Worm (Caenorhabditis elegans) whole organism, L4 larva: ENCODE measurements around the gene hyl-1.
A peak's percentile ranks its signal among the peaks of the same experiment; 100 is the strongest.

Source experiments
- D1046.2 ChIP-seq: fragments of 200-800 bp; sonication (Bioruptor generic); IDR thresholded peaks from 2 replicates; pipeline ENCODE4 v1.3.6; 2022; ENCODE audit warnings: missing genetic modification characterization, missing compliant biosample characterization
- F26F4.8 ChIP-seq: fragments of 200-800 bp; sonication (Bioruptor generic); conservative IDR thresholded peaks from 2 replicates; pipeline ENCODE4 v1.3.6; 2022; ENCODE audit warnings: missing genetic modification characterization, missing compliant biosample characterization
- F49E8.2 ChIP-seq: sonication (generic microtip); optimal IDR thresholded peaks from 2 replicates; lab custom pipeline; 2016; ENCODE audit warnings: missing compliant biosample characterization, mild to moderate bottlenecking, missing genetic modification characterization, borderline replicate concordance
- R02D3.7 ChIP-seq: fragments of 150-350 bp; sonication (generic microtip); optimal IDR thresholded peaks from 3 replicates; lab custom pipeline; 2014; ENCODE audit warnings: missing biosample characterization, missing genetic modification characterization
- Y105C5A.15 ChIP-seq: fragments of 200-800 bp; sonication (Bioruptor generic); IDR thresholded peaks from 2 replicates; pipeline ENCODE4 v1.3.6; 2022; ENCODE audit warnings: missing genetic modification characterization, missing compliant biosample characterization
- Y5F2A.4 ChIP-seq: fragments of 200-800 bp; sonication (Bioruptor generic); optimal IDR thresholded peaks from 2 replicates; lab custom pipeline; 2018; ENCODE audit warnings: mild to moderate bottlenecking, missing genetic modification characterization, missing compliant biosample characterization
- aly-2 ChIP-seq: sonication (generic microtip); optimal IDR thresholded peaks from 2 replicates; lab custom pipeline; 2018; ENCODE audit warnings: missing biosample characterization, missing genetic modification characterization
- ceh-20 ChIP-seq: fragments of 200-800 bp; sonication (Bioruptor generic); IDR thresholded peaks from 2 replicates; pipeline ENCODE4 v1.3.6; 2022; ENCODE audit warnings: missing genetic modification reagents, missing genetic modification characterization, missing compliant biosample characterization
- ceh-28 ChIP-seq: fragments of 150-350 bp; optimal IDR thresholded peaks from 2 replicates; lab custom pipeline; 2014; ENCODE audit warnings: missing biosample characterization, missing genetic modification reagents, missing genetic modification characterization
- ceh-32 ChIP-seq: sonication (generic microtip); optimal IDR thresholded peaks from 2 replicates; lab custom pipeline; 2016; ENCODE audit warnings: mild to moderate bottlenecking, missing genetic modification characterization, missing compliant biosample characterization; ENCODE audit not compliant: poor library complexity
- ceh-44 ChIP-seq: fragments of 200-800 bp; sonication (Bioruptor generic); IDR thresholded peaks from 2 replicates; pipeline ENCODE4 v1.3.6; 2022; ENCODE audit warnings: missing genetic modification reagents, missing genetic modification characterization, missing compliant biosample characterization
- ceh-82 ChIP-seq: sonication (generic microtip); optimal IDR thresholded peaks from 2 replicates; lab custom pipeline; 2017; ENCODE audit warnings: missing biosample characterization, missing genetic modification characterization
- ces-1 ChIP-seq: fragments of 150-350 bp; sonication (generic microtip); optimal IDR thresholded peaks from 4 replicates; lab custom pipeline; 2014; ENCODE audit warnings: missing biosample characterization, missing genetic modification reagents, missing genetic modification characterization
- cey-2 ChIP-seq: sonication (generic microtip); optimal IDR thresholded peaks from 3 replicates; lab custom pipeline; 2017; ENCODE audit warnings: missing genetic modification characterization, mild to moderate bottlenecking, missing compliant biosample characterization, antibody characterized with exemption, borderline replicate concordance; ENCODE audit not compliant: insufficient read depth
- daf-16 ChIP-seq, 3 experiments: sonication (generic microtip); optimal IDR thresholded peaks; 2 replicates each; lab custom pipeline; 2016 to 2017; ENCODE audit warnings: missing genetic modification characterization in 3 of 3, missing genetic modification reagents in 3 of 3, mild to moderate bottlenecking in 2 of 3, missing compliant biosample characterization in 2 of 3, missing biosample characterization in 1 of 3, moderate library complexity in 1 of 3
- daf-19 ChIP-seq: fragments of 200-800 bp; sonication (Bioruptor generic); conservative IDR thresholded peaks from 2 replicates; pipeline ENCODE4 v1.3.6; 2022; ENCODE audit warnings: missing genetic modification characterization, missing compliant biosample characterization
- dmd-9 ChIP-seq: fragments of 200-800 bp; sonication (Bioruptor generic); IDR thresholded peaks from 2 replicates; pipeline ENCODE4 v1.3.6; 2022; ENCODE audit warnings: missing genetic modification reagents, missing genetic modification characterization, missing compliant biosample characterization
- duxl-1 ChIP-seq: sonication (generic microtip); optimal IDR thresholded peaks from 2 replicates; lab custom pipeline; 2016; ENCODE audit warnings: mild to moderate bottlenecking, missing genetic modification characterization, moderate library complexity, missing compliant biosample characterization; ENCODE audit not compliant: poor library complexity
- dve-1 ChIP-seq: sonication (generic microtip); optimal IDR thresholded peaks from 2 replicates; lab custom pipeline; 2017; ENCODE audit warnings: antibody characterized with exemption, mild to moderate bottlenecking, missing genetic modification characterization, missing compliant biosample characterization; ENCODE audit not compliant: insufficient read depth
- egl-27 ChIP-seq: sonication (generic microtip); optimal IDR thresholded peaks from 3 replicates; lab custom pipeline; 2017; ENCODE audit warnings: missing biosample characterization, missing genetic modification reagents, missing genetic modification characterization
- egl-43 ChIP-seq: fragments of 200-800 bp; sonication (Bioruptor generic); IDR thresholded peaks from 2 replicates; pipeline ENCODE4 v1.3.6; 2022; ENCODE audit warnings: missing genetic modification reagents, missing genetic modification characterization, missing compliant biosample characterization
- hif-1 ChIP-seq, 2 experiments: sonication (generic microtip); optimal IDR thresholded peaks; 2 replicates each; lab custom pipeline; 2016 to 2017; ENCODE audit warnings: missing compliant biosample characterization in 2 of 2, missing genetic modification characterization in 2 of 2, missing genetic modification reagents in 2 of 2, missing genotype in 2 of 2, mild to moderate bottlenecking in 1 of 2
- hlh-11 ChIP-seq: fragments of 200-800 bp; sonication (Bioruptor generic); optimal IDR thresholded peaks from 2 replicates; lab custom pipeline; 2018; ENCODE audit warnings: mild to moderate bottlenecking, missing genetic modification characterization, missing compliant biosample characterization
- hlh-30 ChIP-seq: sonication (generic microtip); optimal IDR thresholded peaks from 2 replicates; lab custom pipeline; 2017; ENCODE audit warnings: antibody characterized with exemption, mild to moderate bottlenecking, missing genetic modification characterization, missing compliant biosample characterization; ENCODE audit not compliant: insufficient read depth
- hmg-1.1 ChIP-seq: fragments of 200-800 bp; sonication (Bioruptor generic); IDR thresholded peaks from 2 replicates; pipeline ENCODE4 v1.3.6; 2022; ENCODE audit warnings: missing genetic modification reagents, missing genetic modification characterization, missing compliant biosample characterization
- lim-7 ChIP-seq: fragments of 200-800 bp; sonication (Bioruptor generic); IDR thresholded peaks from 2 replicates; pipeline ENCODE4 v1.3.6; 2022; ENCODE audit warnings: missing genetic modification characterization, missing compliant biosample characterization
- lin-1 ChIP-seq: fragments of 200-800 bp; sonication (Bioruptor generic); IDR thresholded peaks from 2 replicates; pipeline ENCODE4 v1.3.6; 2022; ENCODE audit warnings: missing genetic modification reagents, missing genetic modification characterization, missing compliant biosample characterization
- lin-13 ChIP-seq: fragments of 150-350 bp; optimal IDR thresholded peaks from 2 replicates; lab custom pipeline; 2014; ENCODE audit warnings: missing biosample characterization, missing genetic modification reagents, missing genetic modification characterization
- lin-15B ChIP-seq: fragments of 150-350 bp; sonication (generic microtip); optimal IDR thresholded peaks from 3 replicates; lab custom pipeline; 2014; ENCODE audit warnings: missing biosample characterization, missing genetic modification characterization
- lin-29 ChIP-seq: fragments of 200-800 bp; sonication (Bioruptor generic); IDR thresholded peaks from 2 replicates; pipeline ENCODE4 v1.3.6; 2022; ENCODE audit warnings: missing genetic modification reagents, missing genetic modification characterization, missing compliant biosample characterization
- lir-3 ChIP-seq: sonication (generic microtip); optimal IDR thresholded peaks from 2 replicates; lab custom pipeline; 2016; ENCODE audit warnings: mild to moderate bottlenecking, missing genetic modification characterization, missing compliant biosample characterization
- mdt-29 ChIP-seq: fragments of 200-800 bp; sonication (Bioruptor generic); IDR thresholded peaks from 2 replicates; pipeline ENCODE4 v1.3.6; 2022; ENCODE audit warnings: missing genetic modification reagents, missing genetic modification characterization, missing compliant biosample characterization
- mep-1 ChIP-seq: fragments of 150-350 bp; sonication (generic microtip); optimal IDR thresholded peaks from 3 replicates; lab custom pipeline; 2014; ENCODE audit warnings: missing biosample characterization, missing genetic modification characterization
- nhr-10 ChIP-seq: fragments of 150-350 bp; optimal IDR thresholded peaks from 2 replicates; lab custom pipeline; 2014; ENCODE audit warnings: missing biosample characterization, missing genetic modification characterization
- nhr-25 ChIP-seq: sonication (generic microtip); optimal IDR thresholded peaks from 2 replicates; lab custom pipeline; 2017; ENCODE audit warnings: missing genetic modification characterization, mild to moderate bottlenecking, missing compliant biosample characterization, antibody characterized with exemption, moderate library complexity, borderline replicate concordance; ENCODE audit not compliant: insufficient read depth
- nhr-28 ChIP-seq: fragments of 150-350 bp; optimal IDR thresholded peaks from 2 replicates; lab custom pipeline; 2014; ENCODE audit warnings: missing biosample characterization, missing genetic modification characterization
- nhr-6 ChIP-seq: fragments of 150-350 bp; optimal IDR thresholded peaks from 2 replicates; lab custom pipeline; 2014; ENCODE audit warnings: missing biosample characterization, missing genetic modification characterization
- pqm-1 ChIP-seq: sonication (generic microtip); optimal IDR thresholded peaks from 2 replicates; lab custom pipeline; 2017; ENCODE audit warnings: missing biosample characterization, missing genetic modification characterization
- saeg-2 ChIP-seq: fragments of 200-800 bp; sonication (Bioruptor generic); IDR thresholded peaks from 2 replicates; pipeline ENCODE4 v1.3.6; 2022; ENCODE audit warnings: missing genetic modification reagents, missing genetic modification characterization, missing compliant biosample characterization
- set-16 ChIP-seq: fragments of 200-800 bp; sonication (Bioruptor generic); IDR thresholded peaks from 2 replicates; pipeline ENCODE4 v1.3.6; 2022; ENCODE audit warnings: missing genetic modification reagents, missing genetic modification characterization, missing compliant biosample characterization
- skn-1 ChIP-seq: fragments of 150-350 bp; optimal IDR thresholded peaks from 2 replicates; lab custom pipeline; 2014; ENCODE audit warnings: missing biosample characterization, missing genetic modification characterization
- tra-1 ChIP-seq: fragments of 200-800 bp; sonication (Bioruptor generic); IDR thresholded peaks from 2 replicates; pipeline ENCODE4 v1.3.6; 2022; ENCODE audit warnings: missing genetic modification reagents, missing genetic modification characterization, missing compliant biosample characterization
- unc-130 ChIP-seq: sonication (generic microtip); optimal IDR thresholded peaks from 2 replicates; lab custom pipeline; 2016; ENCODE audit warnings: missing genetic modification reagents, missing genetic modification characterization, missing compliant biosample characterization
- unc-62 ChIP-seq, 3 experiments: fragments of 150-350 bp in 1 of 3; sonication (generic microtip); optimal IDR thresholded peaks in 2 of 3; peaks in 1 of 3; 1 replicate in 1 of 3; 2 replicates in 2 of 3; lab custom pipeline; 2014 to 2017; ENCODE audit warnings: missing biosample characterization in 3 of 3, missing genetic modification characterization in 3 of 3, missing genetic modification reagents in 3 of 3, missing genotype in 1 of 3
- zfp-2 ChIP-seq: sonication (generic microtip); optimal IDR thresholded peaks from 2 replicates; lab custom pipeline; 2016; ENCODE audit warnings: mild to moderate bottlenecking, missing genetic modification characterization, missing compliant biosample characterization
- ztf-7 ChIP-seq: fragments of 150-350 bp; optimal IDR thresholded peaks from 2 replicates; lab custom pipeline; 2014; ENCODE audit warnings: missing biosample characterization, missing genetic modification characterization

Gene hyl-1

ce11 chrIV:8526050-8526449, 12.9 kb upstream of the hyl-1 start (continued):
- no peak for TF ChIP-seq nhr-10 (tag; lab: Kevin White, UChicago)
- no peak for TF ChIP-seq tra-1 (GFP tag; lab: Robert Waterston, UW)
- TF ChIP-seq set-16 (GFP tag; lab: Robert Waterston, UW), result no peak
- no peak for TF ChIP-seq daf-19 (GFP tag; lab: Robert Waterston, UW)
- TF ChIP-seq F49E8.2 (tag; lab: Kevin White, UChicago), result no peak
- TF ChIP-seq unc-130 (GFP tag; lab: Kevin White, UChicago), result no peak
- TF ChIP-seq unc-62 (GFP tag; optimal IDR thresholded peaks at IDR 0.05 in 1 of 2; lab: Kevin White, UChicago), result peak in 1 of 2 experiments; percentile 98
- no peak for TF ChIP-seq unc-62 (tag; optimal IDR thresholded peaks at IDR 0.05; lab: Kevin White, UChicago)
- TF ChIP-seq pqm-1 (tag; lab: Kevin White, UChicago), result no peak
- no peak for TF ChIP-seq nhr-25 (tag; lab: Kevin White, UChicago)
- TF ChIP-seq dmd-9, result no peak
- TF ChIP-seq daf-16 (GFP tag; optimal IDR thresholded peaks at IDR 0.05; lab: Kevin White, UChicago), result peak in 1 of 2 experiments; percentile 92
- peak; percentile 42 for TF ChIP-seq daf-16 (tag; optimal IDR thresholded peaks at IDR 0.05; lab: Kevin White, UChicago)
- TF ChIP-seq D1046.2, result no peak
- TF ChIP-seq R02D3.7, result no peak
- TF ChIP-seq lin-13 (GFP tag; lab: Kevin White, UChicago), result no peak
- TF ChIP-seq lin-29, result no peak
- TF ChIP-seq hlh-30 (tag; lab: Kevin White, UChicago), result peak; percentile 88
- TF ChIP-seq hlh-11, result peak; percentile 90
- peak; percentile 59; the same call in 1 of the 2 replicates for TF ChIP-seq mdt-29

- TF ChIP-seq dve-1 (tag; lab: Kevin White, UChicago) (peak; percentile 27), daf-16 (GFP tag; optimal IDR thresholded peaks at IDR 0.05; lab: Kevin White, UChicago) (no peak), daf-16 (tag; optimal IDR thresholded peaks at IDR 0.05; lab: Kevin White, UChicago) (peak; percentile 97), cey-2 (no peak), nhr-6 (no peak), saeg-2 (GFP tag; lab: Robert Waterston, UW) (no peak), mep-1 (tag; lab: Kevin White, UChicago) (no peak), lim-7 (GFP tag; lab: Robert Waterston, UW) (no peak), duxl-1 (tag; lab: Kevin White, UChicago) (no peak)
These were observed 12.3 kb upstream of the hyl-1 start for ce11 chrIV:8526579-8526978.

ce11 chrIV:8527598-8528012, 11.3 kb upstream of the hyl-1 start:
- TF ChIP-seq hif-1 (tag; optimal IDR thresholded peaks at IDR 0.05; lab: Kevin White, UChicago) (peak; percentile 80 to 91), Y105C5A.15 (GFP tag; lab: Robert Waterston, UW) (no peak), egl-27 (tag; lab: Kevin White, UChicago) (no peak), saeg-2 (GFP tag; lab: Robert Waterston, UW) (peak; percentile 96), hmg-1.1 (GFP tag; lab: Robert Waterston, UW) (peak; percentile 55), nhr-10 (tag; lab: Kevin White, UChicago) (peak; percentile 92), ceh-82 (tag; lab: Kevin White, UChicago) (no peak), skn-1 (no peak), F26F4.8 (GFP tag; lab: Robert Waterston, UW) (no peak), duxl-1 (tag; lab: Kevin White, UChicago) (peak; percentile 7), dmd-9 (no peak), ceh-32 (tag; lab: Kevin White, UChicago) (no peak), lim-7 (GFP tag; lab: Robert Waterston, UW) (no peak), lin-1 (peak; percentile 91; the same call in 1 of the 2 replicates), ceh-44 (GFP tag; lab: Robert Waterston, UW) (no peak), Y5F2A.4 (GFP tag; lab: Kevin White, UChicago) (no peak), egl-43 (GFP tag; lab: Robert Waterston, UW) (no peak), zfp-2 (tag; lab: Kevin White, UChicago) (no peak), ces-1 (GFP tag; lab: Kevin White, UChicago) (no peak), nhr-6 (peak; percentile 75), ztf-7 (peak; percentile 70), ceh-28 (tag; lab: Kevin White, UChicago) (no peak), ceh-20 (GFP tag; lab: Robert Waterston, UW) (peak; percentile 87), lir-3 (no peak), nhr-28 (peak; percentile 99), aly-2 (tag; lab: Kevin White, UChicago) (no peak), lin-15B (no peak)
